Worm (Caenorhabditis elegans) whole organism, early embryonic: ENCODE measurements around the gene cnx-1.
A peak's percentile ranks its signal among the peaks of the same experiment; 100 is the strongest.

Experiments used
- B0310.2 ChIP-seq: sonication (generic microtip); optimal IDR thresholded peaks from 2 replicates; lab custom pipeline; 2016; ENCODE audit warnings: mild to moderate bottlenecking, missing genetic modification characterization, missing compliant biosample characterization
- F13C5.2 ChIP-seq: sonication (generic microtip); optimal IDR thresholded peaks from 2 replicates; lab custom pipeline; 2017; ENCODE audit warnings: mild to moderate bottlenecking, missing genetic modification characterization, inconsistent platforms, missing compliant biosample characterization
- aly-1 ChIP-seq: sonication (generic microtip); optimal IDR thresholded peaks from 2 replicates; lab custom pipeline; 2016; ENCODE audit warnings: missing genetic modification characterization, missing compliant biosample characterization
- ama-1 ChIP-seq: fragments of 150-350 bp; optimal IDR thresholded peaks from 2 replicates; lab custom pipeline; 2014
- ceh-13 ChIP-seq: fragments of 200-800 bp; sonication (Bioruptor generic); optimal IDR thresholded peaks from 2 replicates; lab custom pipeline; 2018; ENCODE audit warnings: mild to moderate bottlenecking, missing genetic modification characterization, missing compliant biosample characterization
- ceh-36 ChIP-seq: sonication (generic microtip); optimal IDR thresholded peaks from 2 replicates; lab custom pipeline; 2016; ENCODE audit warnings: missing genetic modification characterization, inconsistent platforms, missing compliant biosample characterization
- ets-7 ChIP-seq: sonication (generic microtip); optimal IDR thresholded peaks from 2 replicates; lab custom pipeline; 2016; ENCODE audit warnings: missing genotype, missing genetic modification characterization, missing compliant biosample characterization
- flt-1 ChIP-seq: fragments of 200-800 bp; sonication (Bioruptor generic); IDR thresholded peaks from 2 replicates; pipeline ENCODE4 v1.3.6; 2022; ENCODE audit warnings: missing genetic modification characterization, missing compliant biosample characterization
- hmbx-1 ChIP-seq: sonication (generic microtip); optimal IDR thresholded peaks from 2 replicates; lab custom pipeline; 2016; ENCODE audit warnings: mild to moderate bottlenecking, missing genetic modification characterization, missing compliant biosample characterization
- hmg-4 ChIP-seq: fragments of 200-800 bp; sonication (Bioruptor generic); optimal IDR thresholded peaks from 2 replicates; lab custom pipeline; 2018; ENCODE audit warnings: mild to moderate bottlenecking, missing genetic modification characterization, missing compliant biosample characterization
- hnd-1 ChIP-seq: sonication (generic microtip); optimal IDR thresholded peaks from 2 replicates; lab custom pipeline; 2016; ENCODE audit warnings: missing genetic modification characterization, missing compliant biosample characterization
- pes-1 ChIP-seq: fragments of 200-800 bp; sonication (Bioruptor generic); IDR thresholded peaks from 2 replicates; pipeline ENCODE4 v1.3.6; 2022; ENCODE audit warnings: missing genetic modification reagents, missing genetic modification characterization, missing compliant biosample characterization
- scrt-1 ChIP-seq: fragments of 200-800 bp; sonication (Bioruptor generic); IDR thresholded peaks from 2 replicates; pipeline ENCODE4 v1.3.6; 2022; ENCODE audit warnings: missing genetic modification characterization, missing compliant biosample characterization
- sea-1 ChIP-seq: fragments of 200-800 bp; sonication (Bioruptor generic); conservative IDR thresholded peaks from 2 replicates; pipeline ENCODE4 v1.3.6; 2022; ENCODE audit warnings: missing genetic modification characterization, missing compliant biosample characterization
- tbx-11 ChIP-seq: fragments of 200-800 bp; sonication (Bioruptor generic); IDR thresholded peaks from 2 replicates; pipeline ENCODE4 v1.3.6; 2022; ENCODE audit warnings: missing genetic modification characterization, missing compliant biosample characterization
- tbx-37 ChIP-seq: fragments of 200-800 bp; sonication (Bioruptor generic); conservative IDR thresholded peaks from 2 replicates; pipeline ENCODE4 v1.3.6; 2022; ENCODE audit warnings: missing genetic modification reagents, missing genetic modification characterization, missing compliant biosample characterization
- tra-4 ChIP-seq: sonication (generic microtip); optimal IDR thresholded peaks from 2 replicates; lab custom pipeline; 2017; ENCODE audit warnings: missing genetic modification characterization, missing compliant biosample characterization

cnx-1 gene

DNA sequence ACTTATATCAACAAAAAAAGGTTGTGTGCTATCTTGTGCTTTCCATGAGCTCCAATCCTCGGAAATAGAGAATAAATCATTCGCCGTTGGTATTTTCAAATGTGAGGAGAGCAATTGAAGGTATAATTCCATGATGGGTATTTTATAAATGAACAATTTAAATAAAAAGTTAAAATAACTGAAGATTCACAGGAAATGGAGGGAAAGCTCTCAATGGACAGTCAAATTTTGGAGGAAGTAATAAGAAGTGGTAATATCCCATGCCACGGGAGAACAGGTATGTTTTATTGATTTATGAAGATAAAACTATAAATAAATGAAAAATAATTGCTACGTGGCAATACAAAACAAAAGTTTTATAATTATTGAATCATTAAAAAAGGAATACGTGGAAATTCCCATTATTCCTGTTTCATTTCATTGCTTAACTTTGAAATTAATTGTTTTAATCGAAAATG, 33.8 kb downstream of the cnx-1 start:
- no peak for TF ChIP-seq tbx-11

DNA sequence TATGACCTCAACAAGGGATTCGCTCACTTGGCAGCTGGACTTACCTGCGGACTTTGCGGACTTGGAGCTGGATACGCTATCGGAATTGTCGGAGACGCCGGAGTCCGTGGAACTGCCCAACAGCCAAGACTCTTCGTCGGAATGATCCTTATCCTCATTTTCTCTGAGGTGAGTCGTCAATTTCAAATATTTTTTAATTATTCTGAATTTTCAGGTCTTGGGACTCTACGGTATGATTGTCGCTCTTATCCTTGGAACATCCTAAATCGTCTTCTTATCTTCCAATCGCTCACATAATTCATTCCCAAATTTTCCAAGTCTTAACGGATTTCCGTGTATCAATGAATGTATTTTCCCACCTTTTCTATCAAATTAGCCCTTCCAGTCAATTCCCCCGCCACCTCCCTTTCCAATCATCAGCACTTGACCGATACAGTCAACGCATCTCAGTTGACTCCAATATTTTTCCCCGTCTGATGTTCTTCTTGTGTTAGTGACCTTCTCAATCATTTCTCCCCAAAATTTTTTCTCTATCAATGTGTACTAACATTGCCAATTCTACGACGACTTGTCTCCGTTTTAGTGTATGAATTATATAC, 34.4 kb downstream of the cnx-1 start, which contains the start of gene R10E11.6:
R10E11.6 (plus strand) TSS at position 524 of the 599 bp plus-strand sequence.
- TF ChIP-seq scrt-1 (GFP tag; lab: Robert Waterston, UW) (no peak), tbx-11 (no peak), ama-1 (lab: Kevin White, UChicago) (no peak), flt-1 (no peak), aly-1 (no peak), ceh-36 (no peak), F13C5.2 (tag; lab: Kevin White, UChicago) (no peak), ets-7 (no peak)

DNA sequence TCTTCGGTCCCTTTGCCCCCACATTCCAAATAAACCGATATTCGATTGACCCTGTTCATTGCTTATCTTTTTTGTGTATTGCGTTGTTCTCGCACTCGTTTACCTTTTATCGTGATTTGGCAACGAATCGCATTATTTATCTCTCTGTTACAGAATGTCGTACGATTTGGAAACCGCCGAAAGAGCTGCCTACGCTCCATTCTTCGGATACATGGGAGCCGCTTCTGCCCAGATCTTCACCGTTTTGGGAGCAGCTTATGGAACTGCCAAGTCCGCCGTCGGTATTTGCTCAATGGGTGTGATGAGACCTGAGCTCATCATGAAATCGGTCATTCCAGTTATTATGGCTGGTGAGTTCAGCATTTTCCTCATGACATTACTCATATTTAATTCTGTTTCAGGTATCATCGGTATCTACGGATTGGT, 34.9 kb downstream of the cnx-1 start, which contains the start of gene vha-2:
vha-2 (plus strand) TSS at position 154 of the 426 bp plus-strand sequence.
- TF ChIP-seq ets-7 = no peak
- peak; percentile 27 for TF ChIP-seq ama-1 (lab: Kevin White, UChicago)
- TF ChIP-seq hnd-1 (tag; lab: Kevin White, UChicago) = no peak
- TF ChIP-seq B0310.2 (tag; lab: Kevin White, UChicago) = no peak
- TF ChIP-seq tra-4 (tag; lab: Kevin White, UChicago) = no peak

DNA sequence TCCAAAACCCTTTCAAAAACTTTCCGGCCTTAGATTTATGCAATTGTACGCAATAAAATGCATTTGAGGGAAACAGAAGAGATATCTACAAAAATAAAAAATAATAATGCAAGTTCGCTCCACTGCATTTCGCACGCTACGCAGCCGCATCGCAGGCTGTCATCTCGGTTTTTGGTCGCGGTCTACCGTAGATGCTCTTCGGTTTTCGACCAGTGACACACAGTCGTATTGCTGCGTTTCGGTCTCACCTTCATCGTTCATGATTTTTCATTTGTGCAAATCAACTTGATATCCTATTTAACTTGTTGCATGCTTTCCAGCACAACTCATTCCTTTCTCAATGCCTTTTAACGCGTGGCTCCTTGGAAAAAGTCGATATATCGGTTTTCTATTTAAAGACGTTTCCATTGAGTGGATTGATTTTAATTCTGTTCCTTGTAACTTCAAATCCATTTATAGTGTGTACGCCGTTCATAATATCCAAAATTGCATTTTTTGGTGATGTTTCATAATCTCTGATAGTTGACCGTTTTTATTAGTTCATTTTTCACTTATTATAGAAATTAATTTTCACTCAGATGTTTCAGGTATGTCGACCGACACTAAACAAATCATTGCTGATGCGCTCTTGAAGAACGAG, 36.2 kb downstream of the cnx-1 start, which contains the start of gene vha-1:
vha-1 (plus strand) TSS at position 590 of the 640 bp plus-strand sequence.
- TF ChIP-seq sea-1 (GFP tag; lab: Robert Waterston, UW) = 0 out of 2 replicates have a peak, but pooled peaks have one; percentile 58
- no peak for TF ChIP-seq tra-4 (tag; lab: Kevin White, UChicago)
- no peak for TF ChIP-seq ets-7
- no peak for TF ChIP-seq hmbx-1 (tag; lab: Kevin White, UChicago)
- no peak for TF ChIP-seq ceh-13 (GFP tag; lab: Kevin White, UChicago)
- TF ChIP-seq hnd-1 (tag; lab: Kevin White, UChicago) = no peak
- TF ChIP-seq ceh-36 = no peak
- TF ChIP-seq F13C5.2 (tag; lab: Kevin White, UChicago) = peak; percentile 54
- TF ChIP-seq aly-1 = no peak
- TF ChIP-seq scrt-1 (GFP tag; lab: Robert Waterston, UW) = no peak
- TF ChIP-seq tbx-11 = no peak
- TF ChIP-seq B0310.2 (tag; lab: Kevin White, UChicago) = no peak
- no peak for TF ChIP-seq tbx-37
- TF ChIP-seq ama-1 (lab: Kevin White, UChicago) = no peak
- TF ChIP-seq pes-1 = 0 out of 2 replicates have a peak, but pooled peaks have one; percentile 31
- no peak for TF ChIP-seq flt-1
- TF ChIP-seq hmg-4 (GFP tag; lab: Kevin White, UChicago) = no peak

DNA sequence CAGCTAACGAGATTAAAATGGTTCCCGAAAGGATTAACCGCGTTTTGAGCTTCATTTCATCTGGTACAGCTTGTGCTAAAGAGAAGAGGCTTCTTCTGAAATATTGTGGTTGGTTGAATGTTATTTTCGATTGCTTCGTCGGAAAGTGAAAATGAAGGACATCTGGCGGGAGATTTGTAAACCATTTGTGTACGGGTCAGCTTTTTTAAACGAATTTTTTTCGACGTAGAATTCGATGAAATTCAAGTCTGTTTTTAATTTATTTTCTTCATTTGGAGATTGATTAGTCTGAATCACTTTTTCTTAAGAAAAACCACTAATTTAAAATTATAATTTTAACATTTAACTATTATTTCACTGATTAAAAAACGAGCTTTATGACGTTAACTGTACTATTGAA, 36.7 kb downstream of the cnx-1 start, which contains the start of gene sqv-3:
sqv-3 (minus strand) TSS at position 101 of the 400 bp plus-strand sequence.
- TF ChIP-seq tbx-11 = no peak

DNA sequence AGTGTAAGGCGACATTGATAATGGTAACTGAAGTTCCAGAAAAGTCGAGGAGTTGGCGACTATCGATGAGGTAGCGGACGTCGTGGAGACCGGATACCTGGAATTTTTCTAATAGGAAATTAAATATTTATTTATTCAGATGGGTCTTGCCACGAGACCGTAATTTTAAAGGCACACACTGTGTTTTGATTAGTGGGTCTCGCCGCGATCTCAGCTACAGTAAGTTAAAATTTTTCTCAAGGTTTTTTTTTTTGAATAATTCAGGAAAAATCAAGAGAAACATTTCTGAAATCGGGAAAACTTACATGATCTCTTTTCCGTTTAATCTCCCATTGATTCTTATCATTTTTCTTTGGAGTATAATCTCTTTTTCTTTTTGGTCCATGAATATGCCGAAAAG, 37.9 kb downstream of the cnx-1 start:
- TF ChIP-seq sea-1 (GFP tag; lab: Robert Waterston, UW) = no peak
- no peak for TF ChIP-seq hnd-1 (tag; lab: Kevin White, UChicago)
- TF ChIP-seq hmbx-1 (tag; lab: Kevin White, UChicago) = no peak
- TF ChIP-seq pes-1 = no peak
- TF ChIP-seq ama-1 (lab: Kevin White, UChicago) = no peak

DNA sequence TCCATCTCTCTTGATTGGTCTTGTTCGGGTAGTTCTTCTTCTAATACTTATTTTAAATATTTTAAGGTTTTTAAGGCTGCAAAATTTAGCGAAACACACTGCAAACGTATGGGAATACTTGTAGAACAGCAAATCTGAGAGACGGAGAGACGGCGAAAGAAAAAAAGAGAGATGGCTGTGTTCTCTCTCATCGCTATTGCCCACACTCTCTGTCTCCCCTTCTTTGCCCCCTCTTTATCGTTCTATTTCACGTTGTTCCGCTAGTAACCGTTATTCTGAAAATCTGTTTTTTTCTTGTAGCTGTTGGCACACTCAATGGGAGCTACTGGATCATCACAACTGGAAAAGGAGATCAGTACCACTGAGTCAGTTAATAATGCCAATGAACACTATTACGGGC, 40.6 kb downstream of the cnx-1 start, which contains the start of gene usp-46:
usp-46 (plus strand) TSS at position 301 of the 400 bp plus-strand sequence.
- TF ChIP-seq tbx-37 (no peak), B0310.2 (tag; lab: Kevin White, UChicago) (no peak), tra-4 (tag; lab: Kevin White, UChicago) (no peak), ceh-36 (no peak), pes-1 (no peak), hmbx-1 (tag; lab: Kevin White, UChicago) (no peak)

DNA sequence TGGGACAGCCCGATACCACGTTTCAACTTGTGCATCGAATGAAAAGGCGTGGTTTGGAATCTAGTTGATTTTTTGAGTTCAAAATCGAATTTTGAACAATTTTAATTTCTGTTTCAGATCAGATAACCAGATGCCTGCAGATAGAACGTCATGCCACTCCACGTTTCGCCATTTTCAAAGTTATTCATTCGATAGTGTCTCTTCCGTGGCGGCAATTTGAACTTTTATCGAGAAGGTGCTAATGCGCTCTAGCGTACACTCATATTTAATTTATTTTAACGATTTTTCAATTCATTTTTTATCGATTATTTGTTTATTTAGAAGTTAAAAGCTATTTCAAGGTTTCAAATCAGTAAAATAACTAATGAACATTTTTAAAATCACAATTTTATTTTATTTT, 41.0 kb downstream of the cnx-1 start:
- no peak for TF ChIP-seq tra-4 (tag; lab: Kevin White, UChicago)
- TF ChIP-seq ets-7 = no peak
- TF ChIP-seq B0310.2 (tag; lab: Kevin White, UChicago) = no peak
- TF ChIP-seq ceh-36 = no peak
- no peak for TF ChIP-seq hnd-1 (tag; lab: Kevin White, UChicago)
- no peak for TF ChIP-seq ceh-13 (GFP tag; lab: Kevin White, UChicago)
- TF ChIP-seq hmg-4 (GFP tag; lab: Kevin White, UChicago) = no peak
- TF ChIP-seq pes-1 = no peak

DNA sequence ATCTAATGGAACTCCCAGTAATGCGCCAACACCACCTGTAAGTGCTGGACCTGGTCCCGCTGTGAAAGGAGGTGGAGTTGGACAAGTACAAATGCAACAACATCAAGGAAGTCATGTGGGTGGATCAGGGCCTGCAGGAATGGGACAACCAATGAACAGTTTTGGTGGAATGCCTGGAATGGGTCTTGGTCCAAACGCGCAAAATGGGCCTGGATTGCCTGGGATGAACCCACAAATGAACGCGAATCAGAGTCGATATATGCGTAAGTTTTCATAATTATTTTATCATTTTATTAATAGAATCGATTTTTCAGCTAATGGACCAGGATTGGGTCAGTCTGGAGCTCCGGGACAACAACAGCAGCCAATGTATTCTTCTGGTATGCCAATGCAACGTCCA, 44.5 kb downstream of the cnx-1 start:
- TF ChIP-seq ceh-36 (no peak), tbx-37 (no peak), tbx-11 (no peak), sea-1 (GFP tag; lab: Robert Waterston, UW) (no peak), hmg-4 (GFP tag; lab: Kevin White, UChicago) (no peak), hnd-1 (tag; lab: Kevin White, UChicago) (no peak), ets-7 (no peak), pes-1 (no peak), tra-4 (tag; lab: Kevin White, UChicago) (no peak), F13C5.2 (tag; lab: Kevin White, UChicago) (no peak), aly-1 (no peak), hmbx-1 (tag; lab: Kevin White, UChicago) (no peak)
